Fruit fly (Drosophila melanogaster) S2 (cell line): ENCODE measurements around the gene Or65a.

Experiments
- CG8478 ChIP-seq: fragments of >200 bp; optimal IDR thresholded peaks from 2 replicates; lab custom pipeline; 2018
- CTCF ChIP-seq, 2 experiments: fragments of >200 bp; optimal IDR thresholded peaks; 2 replicates each; lab custom pipeline; 2018

- no peak for TF ChIP-seq CG8478 (lab: Kevin White, UChicago)
- TF ChIP-seq CTCF (optimal IDR thresholded peaks at IDR 0.05; lab: Kevin White, UChicago), result no peak
Observed at dm6 chr3L:6369638-6370195, 49.3 kb downstream of the Or65a start.
